Worm (Caenorhabditis elegans) whole organism, young adult: ENCODE results near the gene ZK1127.12.

Experiments
- B0019.2 ChIP-seq: fragments of 200-800 bp; sonication (Bioruptor generic); conservative IDR thresholded peaks from 2 replicates; pipeline ENCODE4 v1.3.6; 2022; ENCODE audit warnings: missing genetic modification reagents, missing genetic modification characterization, missing compliant biosample characterization
- D2030.7 ChIP-seq: fragments of 200-800 bp; sonication (Bioruptor generic); IDR thresholded peaks from 2 replicates; pipeline ENCODE4 v1.3.6; 2022; ENCODE audit warnings: missing genetic modification reagents, missing genetic modification characterization, missing compliant biosample characterization
- F23B12.7 ChIP-seq: sonication (generic microtip); optimal IDR thresholded peaks from 2 replicates; lab custom pipeline; 2017; ENCODE audit warnings: missing genetic modification characterization, mild to moderate bottlenecking, missing compliant biosample characterization, antibody characterized with exemption, moderate library complexity; ENCODE audit not compliant: insufficient read depth
- F37B4.10 ChIP-seq: fragments of 200-800 bp; sonication (Bioruptor generic); IDR thresholded peaks from 2 replicates; pipeline ENCODE4 v1.3.6; 2022; ENCODE audit warnings: missing genetic modification characterization, missing compliant biosample characterization
- F49E8.2 ChIP-seq: sonication (generic microtip); optimal IDR thresholded peaks from 3 replicates; lab custom pipeline; 2017; ENCODE audit warnings: missing genetic modification characterization, mild to moderate bottlenecking, missing compliant biosample characterization, antibody characterized with exemption, moderate library complexity; ENCODE audit not compliant: insufficient read depth
- F57C9.4 ChIP-seq: sonication (generic microtip); optimal IDR thresholded peaks from 2 replicates; lab custom pipeline; 2017; ENCODE audit warnings: mild to moderate bottlenecking, missing genetic modification characterization, missing compliant biosample characterization
- K12H6.12 ChIP-seq: fragments of 200-800 bp; sonication (Bioruptor generic); optimal IDR thresholded peaks from 2 replicates; lab custom pipeline; 2018; ENCODE audit warnings: mild to moderate bottlenecking, missing genetic modification characterization, missing compliant biosample characterization
- T07F8.4 ChIP-seq: sonication (generic microtip); optimal IDR thresholded peaks from 2 replicates; lab custom pipeline; 2016; ENCODE audit warnings: mild to moderate bottlenecking, missing genetic modification characterization, moderate library complexity, missing compliant biosample characterization
- Y53G8AR.9 ChIP-seq: fragments of 200-800 bp; sonication (Bioruptor generic); conservative IDR thresholded peaks from 2 replicates; pipeline ENCODE4 v1.3.6; 2022; ENCODE audit warnings: missing genetic modification reagents, missing genetic modification characterization, missing compliant biosample characterization
- akir-1 ChIP-seq: fragments of 200-800 bp; sonication (Bioruptor generic); optimal IDR thresholded peaks from 2 replicates; lab custom pipeline; 2018; ENCODE audit warnings: mild to moderate bottlenecking, missing genetic modification characterization, moderate library complexity, missing compliant biosample characterization
- athp-1 ChIP-seq: sonication (generic microtip); optimal IDR thresholded peaks from 2 replicates; lab custom pipeline; 2017; ENCODE audit warnings: mild to moderate bottlenecking, missing genetic modification characterization, missing compliant biosample characterization
- attf-3 ChIP-seq: fragments of 200-800 bp; sonication (Bioruptor generic); conservative IDR thresholded peaks from 2 replicates; pipeline ENCODE4 v1.3.6; 2022; ENCODE audit warnings: missing genetic modification reagents, missing genetic modification characterization, missing compliant biosample characterization
- attf-6 ChIP-seq: fragments of 200-800 bp; sonication (Bioruptor generic); IDR thresholded peaks from 2 replicates; pipeline ENCODE4 v1.3.6; 2022; ENCODE audit warnings: missing genetic modification reagents, missing genetic modification characterization, missing compliant biosample characterization
- bed-2 ChIP-seq: fragments of 200-800 bp; sonication (Bioruptor generic); IDR thresholded peaks from 2 replicates; pipeline ENCODE4 v1.3.6; 2022; ENCODE audit warnings: missing genetic modification reagents, missing genetic modification characterization, missing compliant biosample characterization
- cebp-1 ChIP-seq, 2 experiments: fragments of 200-800 bp in 1 of 2; sonication (Bioruptor generic) in 1 of 2; sonication (generic microtip) in 1 of 2; IDR thresholded peaks in 1 of 2; optimal IDR thresholded peaks in 1 of 2; 2 replicates each; pipeline versions ENCODE4 v1.3.6 to Lab custom; 2017 to 2022; ENCODE audit warnings: missing compliant biosample characterization in 2 of 2, missing genetic modification characterization in 2 of 2, mild to moderate bottlenecking in 1 of 2, missing genetic modification reagents in 1 of 2, moderate library complexity in 1 of 2
- ceh-27 ChIP-seq: fragments of 200-800 bp; sonication (Bioruptor generic); optimal IDR thresholded peaks from 2 replicates; lab custom pipeline; 2018; ENCODE audit warnings: mild to moderate bottlenecking, missing genetic modification characterization, moderate library complexity, missing compliant biosample characterization
- ceh-40 ChIP-seq: fragments of 200-800 bp; sonication (Bioruptor generic); IDR thresholded peaks from 2 replicates; pipeline ENCODE4 v1.3.6; 2022; ENCODE audit warnings: missing genetic modification characterization, missing compliant biosample characterization
- die-1 ChIP-seq: sonication (generic microtip); optimal IDR thresholded peaks from 2 replicates; lab custom pipeline; 2016; ENCODE audit warnings: missing genotype, mild to moderate bottlenecking, missing genetic modification characterization, missing compliant biosample characterization
- dpff-1 ChIP-seq: sonication (generic microtip); optimal IDR thresholded peaks from 2 replicates; lab custom pipeline; 2017; ENCODE audit warnings: mild to moderate bottlenecking, missing genetic modification characterization, missing compliant biosample characterization
- efl-1 ChIP-seq: fragments of 150-350 bp; optimal IDR thresholded peaks from 2 replicates; lab custom pipeline; 2014; ENCODE audit warnings: missing biosample characterization, missing genetic modification reagents, missing genetic modification characterization
- egl-18 ChIP-seq: fragments of 200-800 bp; sonication (Bioruptor generic); IDR thresholded peaks from 2 replicates; pipeline ENCODE4 v1.3.6; 2022; ENCODE audit warnings: missing genetic modification reagents, missing genetic modification characterization, missing compliant biosample characterization
- egrh-3 ChIP-seq: fragments of 200-800 bp; sonication (Bioruptor generic); IDR thresholded peaks from 2 replicates; pipeline ENCODE4 v1.3.6; 2022; ENCODE audit warnings: missing genetic modification reagents, missing genetic modification characterization, missing compliant biosample characterization
- ekl-4 ChIP-seq: fragments of 200-800 bp; sonication (Bioruptor generic); IDR thresholded peaks from 2 replicates; pipeline ENCODE4 v1.3.6; 2022; ENCODE audit warnings: missing genetic modification reagents, missing genetic modification characterization, missing compliant biosample characterization
- gei-17 ChIP-seq: fragments of 200-800 bp; sonication (Bioruptor generic); optimal IDR thresholded peaks from 2 replicates; lab custom pipeline; 2018; ENCODE audit warnings: mild to moderate bottlenecking, missing genetic modification characterization, missing compliant biosample characterization
- hlh-26 ChIP-seq: fragments of 200-800 bp; sonication (Bioruptor generic); conservative IDR thresholded peaks from 2 replicates; pipeline ENCODE4 v1.3.6; 2022; ENCODE audit warnings: missing genetic modification reagents, missing genetic modification characterization, missing compliant biosample characterization
- hmg-20 ChIP-seq: fragments of 200-800 bp; sonication (Bioruptor generic); IDR thresholded peaks from 2 replicates; pipeline ENCODE4 v1.3.6; 2022; ENCODE audit warnings: missing genetic modification reagents, missing genetic modification characterization, missing compliant biosample characterization
- lag-1 ChIP-seq: fragments of 200-800 bp; sonication (Bioruptor generic); IDR thresholded peaks from 2 replicates; pipeline ENCODE4 v1.3.6; 2022; ENCODE audit warnings: missing genetic modification reagents, missing genetic modification characterization, missing compliant biosample characterization
- lin-35 ChIP-seq, 3 experiments: fragments of 150-350 bp in 2 of 3; sonication (generic microtip) in 1 of 3; optimal IDR thresholded peaks; 2 replicates each; lab custom pipeline; 2014 to 2018; ENCODE audit warnings: missing biosample characterization in 3 of 3, missing genetic modification characterization in 3 of 3, missing genetic modification reagents in 3 of 3
- lsl-1 ChIP-seq: fragments of 200-800 bp; sonication (Bioruptor generic); optimal IDR thresholded peaks from 2 replicates; lab custom pipeline; 2018; ENCODE audit warnings: mild to moderate bottlenecking, missing genetic modification characterization, moderate library complexity, missing compliant biosample characterization
- madf-8 ChIP-seq: fragments of 200-800 bp; sonication (Bioruptor generic); conservative IDR thresholded peaks from 2 replicates; pipeline ENCODE4 v1.3.6; 2022; ENCODE audit warnings: missing genetic modification reagents, missing genetic modification characterization, missing compliant biosample characterization
- mel-28 ChIP-seq: sonication (generic microtip); optimal IDR thresholded peaks from 2 replicates; lab custom pipeline; 2016; ENCODE audit warnings: borderline replicate concordance, mild to moderate bottlenecking, missing genetic modification characterization, missing compliant biosample characterization
- mes-4 ChIP-seq: sonication (generic microtip); optimal IDR thresholded peaks from 2 replicates; lab custom pipeline; 2016; ENCODE audit warnings: missing genotype, missing genetic modification characterization, missing compliant biosample characterization
- mxl-1 ChIP-seq: sonication (generic microtip); optimal IDR thresholded peaks from 2 replicates; lab custom pipeline; 2016; ENCODE audit warnings: missing genetic modification characterization, missing compliant biosample characterization
- nhr-120 ChIP-seq: fragments of 200-800 bp; sonication (Bioruptor generic); IDR thresholded peaks from 2 replicates; pipeline ENCODE4 v1.3.6; 2022; ENCODE audit warnings: missing genetic modification characterization, missing compliant biosample characterization
- rec-8 ChIP-seq, 2 experiments: sonication (generic microtip); optimal IDR thresholded peaks; 2 replicates each; lab custom pipeline; 2016; ENCODE audit warnings: mild to moderate bottlenecking in 2 of 2, missing genetic modification characterization in 2 of 2, missing genetic modification reagents in 2 of 2, missing genotype in 2 of 2, missing biosample characterization in 1 of 2, missing compliant biosample characterization in 1 of 2, moderate library complexity in 1 of 2
- rpc-1 ChIP-seq, 2 experiments: fragments of 150-350 bp in 1 of 2; sonication (generic microtip) in 1 of 2; optimal IDR thresholded peaks; 2 replicates each; lab custom pipeline; 2014 to 2018; ENCODE audit warnings: missing biosample characterization in 1 of 2, missing genetic modification characterization in 1 of 2, missing genetic modification reagents in 1 of 2, missing genotype in 1 of 2
- snpc-1.1 ChIP-seq: sonication (generic microtip); optimal IDR thresholded peaks from 2 replicates; lab custom pipeline; 2017; ENCODE audit warnings: missing genetic modification characterization, mild to moderate bottlenecking, missing compliant biosample characterization, antibody characterized with exemption, moderate library complexity, missing genotype, missing genetic modification reagents; ENCODE audit not compliant: insufficient read depth
- xnd-1 ChIP-seq: sonication (generic microtip); optimal IDR thresholded peaks from 2 replicates; lab custom pipeline; 2016; ENCODE audit warnings: missing genotype, missing genetic modification reagents, missing genetic modification characterization, missing compliant biosample characterization
- zim-3 ChIP-seq: sonication (generic microtip); optimal IDR thresholded peaks from 2 replicates; lab custom pipeline; 2017; ENCODE audit warnings: mild to moderate bottlenecking, missing genetic modification characterization, moderate library complexity, missing compliant biosample characterization
- ztf-22 ChIP-seq: fragments of 200-800 bp; sonication (Bioruptor generic); optimal IDR thresholded peaks from 2 replicates; lab custom pipeline; 2018; ENCODE audit warnings: mild to moderate bottlenecking, missing genetic modification characterization, moderate library complexity, missing compliant biosample characterization
- ztf-28 ChIP-seq: fragments of 200-800 bp; sonication (Bioruptor generic); IDR thresholded peaks from 2 replicates; pipeline ENCODE4 v1.3.6; 2022; ENCODE audit warnings: missing genetic modification reagents, missing genetic modification characterization, missing compliant biosample characterization
- ztf-3 ChIP-seq: fragments of 200-800 bp; sonication (Bioruptor generic); optimal IDR thresholded peaks from 2 replicates; lab custom pipeline; 2018; ENCODE audit warnings: mild to moderate bottlenecking, missing genetic modification characterization, missing compliant biosample characterization

ZK1127.12 gene

DNA sequence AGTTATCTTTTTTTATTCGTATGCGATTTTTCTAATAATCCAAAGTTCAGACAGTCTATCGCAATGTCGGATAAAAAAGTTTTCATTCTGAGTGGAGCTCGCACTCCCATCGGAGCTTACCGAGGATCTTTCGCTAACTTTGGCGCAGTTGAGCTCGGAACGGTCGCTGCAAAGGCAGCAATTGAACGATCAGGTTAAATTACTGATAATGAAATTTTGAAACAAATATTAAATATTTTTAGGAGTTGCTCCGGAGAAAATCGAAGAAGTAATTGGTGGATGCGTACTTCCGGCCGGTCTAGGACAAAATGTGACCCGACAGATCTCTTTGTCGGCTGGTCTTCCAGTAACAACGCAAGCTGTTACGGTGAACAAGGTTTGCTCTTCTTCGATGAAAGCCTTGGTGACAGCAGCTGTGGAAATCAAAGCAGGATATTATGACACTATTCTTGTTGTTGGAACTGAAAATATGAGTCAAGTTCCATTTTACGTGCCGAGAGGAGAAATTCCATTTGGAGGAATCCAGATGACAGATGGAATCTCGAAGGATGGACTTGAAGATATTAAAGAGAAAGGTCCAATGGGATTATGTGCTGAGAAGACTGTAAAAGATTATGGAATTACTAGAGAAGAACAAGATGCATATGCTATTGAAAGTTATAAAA lies 23.8 kb downstream of the ZK1127.12 start, which contains the start of gene T02G5.7 (continued):
- no peak for TF ChIP-seq madf-8 (GFP tag; lab: Robert Waterston, UW)
- no peak for TF ChIP-seq mxl-1 (tag; lab: Kevin White, UChicago)
- no peak for TF ChIP-seq F57C9.4 (tag; lab: Kevin White, UChicago)
- TF ChIP-seq lsl-1 (GFP tag; lab: Kevin White, UChicago), result no peak
- no peak for TF ChIP-seq ceh-40 (GFP tag; lab: Robert Waterston, UW)
- TF ChIP-seq T07F8.4 (tag; lab: Kevin White, UChicago), result no peak
- no peak for TF ChIP-seq D2030.7 (GFP tag; lab: Robert Waterston, UW)
- TF ChIP-seq mes-4 (tag; lab: Kevin White, UChicago), result no peak
- no peak for TF ChIP-seq xnd-1 (tag; lab: Kevin White, UChicago)
- no peak for TF ChIP-seq F49E8.2 (tag; lab: Kevin White, UChicago)
- TF ChIP-seq dpff-1 (tag; lab: Kevin White, UChicago), result peak; percentile 75
- TF ChIP-seq cebp-1 (GFP tag; IDR thresholded peaks at IDR 0.05; lab: Robert Waterston, UW), result no peak
- peak; percentile 36 for TF ChIP-seq cebp-1 (tag; optimal IDR thresholded peaks at IDR 0.05; lab: Kevin White, UChicago)
- no peak for TF ChIP-seq efl-1 (GFP tag; lab: Kevin White, UChicago)
- no peak for TF ChIP-seq hmg-20
- TF ChIP-seq lin-35 (GFP tag; optimal IDR thresholded peaks at IDR 0.05; lab: Kevin White, UChicago), result peak in 1 of 3 experiments; percentile 3
- TF ChIP-seq athp-1 (tag; lab: Kevin White, UChicago), result no peak
- no peak for TF ChIP-seq F23B12.7 (tag; lab: Kevin White, UChicago)
- no peak for TF ChIP-seq gei-17
- no peak for TF ChIP-seq nhr-120 (GFP tag; lab: Robert Waterston, UW)
- TF ChIP-seq attf-6 (GFP tag; lab: Robert Waterston, UW), result no peak
- no peak for TF ChIP-seq snpc-1.1 (tag; lab: Kevin White, UChicago)
- no peak for TF ChIP-seq ztf-28
- no peak for TF ChIP-seq rpc-1 (optimal IDR thresholded peaks at IDR 0.05; lab: Kevin White, UChicago)
- TF ChIP-seq rpc-1 (tag; optimal IDR thresholded peaks at IDR 0.05; lab: Kevin White, UChicago), result no peak
- TF ChIP-seq egl-18 (GFP tag; lab: Robert Waterston, UW), result no peak
- TF ChIP-seq mel-28 (tag; lab: Kevin White, UChicago), result no peak
- TF ChIP-seq lag-1 (GFP tag; lab: Robert Waterston, UW), result no peak
- no peak for TF ChIP-seq hlh-26
- no peak for TF ChIP-seq F37B4.10 (GFP tag; lab: Robert Waterston, UW)
- TF ChIP-seq die-1, result no peak
- TF ChIP-seq egrh-3 (GFP tag; lab: Robert Waterston, UW), result no peak
- TF ChIP-seq akir-1 (GFP tag; lab: Kevin White, UChicago), result no peak
- no peak for TF ChIP-seq attf-3 (GFP tag; lab: Robert Waterston, UW)
- peak; percentile 78 for TF ChIP-seq Y53G8AR.9
- TF ChIP-seq zim-3, result peak; percentile 74
- TF ChIP-seq bed-2, result no peak
- TF ChIP-seq rec-8 (tag; optimal IDR thresholded peaks at IDR 0.05; lab: Kevin White, UChicago), result no peak
- TF ChIP-seq ceh-27, result no peak
- no peak for TF ChIP-seq ztf-3 (GFP tag; lab: Kevin White, UChicago)
- 0 out of 2 replicates have a peak, but pooled peaks have one; percentile 17 for TF ChIP-seq ekl-4 (GFP tag; lab: Robert Waterston, UW)
- no peak for TF ChIP-seq B0019.2
- no peak for TF ChIP-seq K12H6.12
- peak; percentile 20 for TF ChIP-seq ztf-22 (GFP tag; lab: Kevin White, UChicago)
